Fruit fly (Drosophila melanogaster): ENCODE results near the gene smo.

Gene smo

dm6 chr2L:286421-286820 lies 9.0 kb downstream of the smo start:
- peak; percentile 58 for TF ChIP-seq CG9705 (GFP tag; optimal IDR thresholded peaks at IDR 0.05)
- TF ChIP-seq woc (GFP tag; optimal IDR thresholded peaks at IDR 0.05): peak; percentile 84
- TF ChIP-seq dl (GFP tag; optimal IDR thresholded peaks at IDR 0.05; ENCODE audit: insufficient read depth in 1 of 2, partially characterized antibody in 2 of 2): no peak
- no peak for TF ChIP-seq N (GFP tag; optimal IDR thresholded peaks at IDR 0.05)
- peak; percentile 97 for TF ChIP-seq rgr (GFP tag; optimal IDR thresholded peaks at IDR 0.05)
- no peak for TF ChIP-seq Dfd (GFP tag; optimal IDR thresholded peaks at IDR 0.05)
- peak; percentile 52 for TF ChIP-seq Rel (GFP tag; optimal IDR thresholded peaks at IDR 0.05)
- TF ChIP-seq Rel (tag; optimal IDR thresholded peaks at IDR 0.05): peak; percentile 74
- peak; percentile 83 for TF ChIP-seq Sp1 (GFP tag; optimal IDR thresholded peaks at IDR 0.05)
- peak; percentile 66 for TF ChIP-seq Mio (GFP tag; optimal IDR thresholded peaks at IDR 0.05)
- peak; percentile 79 for TF ChIP-seq HLH106 (tag; optimal IDR thresholded peaks at IDR 0.05)
- peak; percentile 81 for TF ChIP-seq Jra (GFP tag; optimal IDR thresholded peaks at IDR 0.05)
- no peak for TF ChIP-seq usp (GFP tag; optimal IDR thresholded peaks at IDR 0.05)
- TF ChIP-seq sage (GFP tag; optimal IDR thresholded peaks at IDR 0.05): peak; percentile 69
- peak; percentile 36 for TF ChIP-seq sv (GFP tag; optimal IDR thresholded peaks at IDR 0.05)
- no peak for TF ChIP-seq Myc (optimal IDR thresholded peaks at IDR 0.05)
- peak; percentile 95 for TF ChIP-seq h (GFP tag; optimal IDR thresholded peaks at IDR 0.05)
- TF ChIP-seq ey (GFP tag; optimal IDR thresholded peaks at IDR 0.05): peak; percentile 90
- TF ChIP-seq dmrt93B (GFP tag; optimal IDR thresholded peaks at IDR 0.05): peak; percentile 55
- TF ChIP-seq foxo (GFP tag; optimal IDR thresholded peaks at IDR 0.05): peak; percentile 70 to 96
- TF ChIP-seq psq (GFP tag; optimal IDR thresholded peaks at IDR 0.05): peak; percentile 93
- peak; percentile 13 for TF ChIP-seq jim (GFP tag; optimal IDR thresholded peaks at IDR 0.05)
- TF ChIP-seq Hr78 (GFP tag; optimal IDR thresholded peaks at IDR 0.05): no peak
- TF ChIP-seq OdsH (GFP tag; optimal IDR thresholded peaks at IDR 0.05): peak; percentile 91
- TF ChIP-seq Abd-B (GFP tag; optimal IDR thresholded peaks at IDR 0.05): no peak
- peak; percentile 98 for TF ChIP-seq Hnf4 (GFP tag; optimal IDR thresholded peaks at IDR 0.05)
- peak; percentile 16 for TF ChIP-seq dsf (GFP tag; optimal IDR thresholded peaks at IDR 0.05; ENCODE audit: borderline replicate concordance)
- no peak for TF ChIP-seq Dif (GFP tag; optimal IDR thresholded peaks at IDR 0.05; ENCODE audit: partially characterized antibody)
- peak; percentile 63 for TF ChIP-seq CG32264 (GFP tag; optimal IDR thresholded peaks at IDR 0.05)
- no peak for TF ChIP-seq Vsx2 (GFP tag; optimal IDR thresholded peaks at IDR 0.05; ENCODE audit: partially characterized antibody)
- TF ChIP-seq tai (GFP tag; optimal IDR thresholded peaks at IDR 0.05): no peak
- TF ChIP-seq lola (GFP tag; optimal IDR thresholded peaks at IDR 0.05): no peak
- no peak for TF ChIP-seq brk (GFP tag; optimal IDR thresholded peaks at IDR 0.05)
- no peak for TF ChIP-seq GATAd (GFP tag; optimal IDR thresholded peaks at IDR 0.05)
- TF ChIP-seq fru (GFP tag; optimal IDR thresholded peaks at IDR 0.05): peak; percentile 90
- TF ChIP-seq br (GFP tag; optimal IDR thresholded peaks at IDR 0.05): peak; percentile 92
- TF ChIP-seq pan (optimal IDR thresholded peaks at IDR 0.05): no peak
- TF ChIP-seq Hr83 (GFP tag; optimal IDR thresholded peaks at IDR 0.05; ENCODE audit: poor library complexity, severe bottlenecking): peak; percentile 98
- no peak for TF ChIP-seq CrebA (GFP tag; optimal IDR thresholded peaks at IDR 0.05; ENCODE audit: borderline replicate concordance)

- TF ChIP-seq Vsx2 (GFP tag; optimal IDR thresholded peaks at IDR 0.05; ENCODE audit: partially characterized antibody) (no peak), pan (optimal IDR thresholded peaks at IDR 0.05) (no peak), fru (GFP tag; optimal IDR thresholded peaks at IDR 0.05) (no peak), Hr78 (GFP tag; optimal IDR thresholded peaks at IDR 0.05) (no peak), dl (GFP tag; optimal IDR thresholded peaks at IDR 0.05; ENCODE audit: insufficient read depth in 1 of 2, partially characterized antibody in 2 of 2) (no peak), ey (GFP tag; optimal IDR thresholded peaks at IDR 0.05) (no peak), psq (GFP tag; optimal IDR thresholded peaks at IDR 0.05) (no peak), sage (GFP tag; optimal IDR thresholded peaks at IDR 0.05) (no peak), Rel (GFP tag; optimal IDR thresholded peaks at IDR 0.05) (no peak), Rel (tag; optimal IDR thresholded peaks at IDR 0.05) (no peak), Sp1 (GFP tag; optimal IDR thresholded peaks at IDR 0.05) (no peak), Hnf4 (GFP tag; optimal IDR thresholded peaks at IDR 0.05) (no peak), CG32264 (GFP tag; optimal IDR thresholded peaks at IDR 0.05) (no peak), GATAd (GFP tag; optimal IDR thresholded peaks at IDR 0.05) (no peak), CG9705 (GFP tag; optimal IDR thresholded peaks at IDR 0.05) (no peak), Abd-B (GFP tag; optimal IDR thresholded peaks at IDR 0.05) (no peak), sv (GFP tag; optimal IDR thresholded peaks at IDR 0.05) (no peak)
Measured at dm6 chr2L:289044-289443, 11.7 kb downstream of the smo start, which contains the start of gene Amnionless. Gene Amnionless (minus strand): TSS chr2L:289144.
